Worm (Caenorhabditis elegans) whole organism, late embryonic: ENCODE results near the gene pqn-96.

Experiments
- C08G9.2 ChIP-seq: sonication (generic microtip); optimal IDR thresholded peaks from 2 replicates; lab custom pipeline; 2016; ENCODE audit warnings: mild to moderate bottlenecking, missing genetic modification characterization, moderate library complexity, missing compliant biosample characterization
- F13H6.1 ChIP-seq: sonication (generic microtip); optimal IDR thresholded peaks from 2 replicates; lab custom pipeline; 2016; ENCODE audit warnings: missing genetic modification characterization, missing compliant biosample characterization
- K02D7.2 ChIP-seq: sonication (generic microtip); optimal IDR thresholded peaks from 2 replicates; lab custom pipeline; 2017; ENCODE audit warnings: mild to moderate bottlenecking, missing genetic modification characterization, missing compliant biosample characterization
- K09A11.1 ChIP-seq: sonication (generic microtip); optimal IDR thresholded peaks from 2 replicates; lab custom pipeline; 2017; ENCODE audit warnings: antibody characterized with exemption, mild to moderate bottlenecking, missing genetic modification characterization, missing compliant biosample characterization; ENCODE audit not compliant: insufficient read depth
- Y22D7AL.16 ChIP-seq: sonication (generic microtip); optimal IDR thresholded peaks from 2 replicates; lab custom pipeline; 2016; ENCODE audit warnings: missing genetic modification characterization, missing compliant biosample characterization
- ama-1 ChIP-seq: fragments of 150-350 bp; optimal IDR thresholded peaks from 2 replicates; lab custom pipeline; 2014
- ceh-18 ChIP-seq: sonication (generic microtip); optimal IDR thresholded peaks from 2 replicates; lab custom pipeline; 2016; ENCODE audit warnings: missing genetic modification characterization, missing compliant biosample characterization
- ceh-19 ChIP-seq: fragments of 200-800 bp; sonication (Bioruptor generic); optimal IDR thresholded peaks from 2 replicates; lab custom pipeline; 2018; ENCODE audit warnings: mild to moderate bottlenecking, missing genetic modification characterization, missing compliant biosample characterization
- ceh-24 ChIP-seq: sonication (generic microtip); optimal IDR thresholded peaks from 2 replicates; lab custom pipeline; 2016; ENCODE audit warnings: mild to moderate bottlenecking, missing genetic modification characterization, missing compliant biosample characterization
- ceh-30 ChIP-seq: fragments of 150-350 bp; optimal IDR thresholded peaks from 2 replicates; lab custom pipeline; 2014; ENCODE audit warnings: missing biosample characterization, missing genetic modification characterization
- ceh-31 ChIP-seq: sonication (generic microtip); optimal IDR thresholded peaks from 2 replicates; lab custom pipeline; 2016; ENCODE audit warnings: missing genetic modification characterization, missing compliant biosample characterization
- ceh-34 ChIP-seq: sonication (generic microtip); optimal IDR thresholded peaks from 2 replicates; lab custom pipeline; 2016; ENCODE audit warnings: mild to moderate bottlenecking, missing genetic modification characterization, missing compliant biosample characterization
- ceh-45 ChIP-seq: fragments of 200-800 bp; sonication (Bioruptor generic); IDR thresholded peaks from 2 replicates; pipeline ENCODE4 v1.3.6; 2022; ENCODE audit warnings: missing genetic modification reagents, missing genetic modification characterization, missing compliant biosample characterization
- ceh-48 ChIP-seq: sonication (generic microtip); optimal IDR thresholded peaks from 2 replicates; lab custom pipeline; 2016; ENCODE audit warnings: missing genetic modification characterization, inconsistent platforms, missing compliant biosample characterization
- ceh-6 ChIP-seq: fragments of 200-800 bp; sonication (Bioruptor generic); optimal IDR thresholded peaks from 2 replicates; lab custom pipeline; 2018; ENCODE audit warnings: mild to moderate bottlenecking, missing genetic modification characterization, missing compliant biosample characterization
- ceh-9 ChIP-seq: sonication (generic microtip); optimal IDR thresholded peaks from 2 replicates; lab custom pipeline; 2016; ENCODE audit warnings: mild to moderate bottlenecking, missing genetic modification characterization, inconsistent platforms, missing compliant biosample characterization
- che-1 ChIP-seq: sonication (generic microtip); optimal IDR thresholded peaks from 2 replicates; lab custom pipeline; 2016; ENCODE audit warnings: mild to moderate bottlenecking, missing genetic modification characterization, missing compliant biosample characterization
- elt-4 ChIP-seq: sonication (generic microtip); optimal IDR thresholded peaks from 2 replicates; lab custom pipeline; 2016; ENCODE audit warnings: missing genetic modification characterization, missing compliant biosample characterization
- ets-4 ChIP-seq: sonication (generic microtip); optimal IDR thresholded peaks from 2 replicates; lab custom pipeline; 2016; ENCODE audit warnings: missing genetic modification characterization, missing compliant biosample characterization
- eyg-1 ChIP-seq: sonication (generic microtip); optimal IDR thresholded peaks from 2 replicates; lab custom pipeline; 2016; ENCODE audit warnings: missing genotype, missing genetic modification characterization, missing compliant biosample characterization
- fax-1 ChIP-seq: sonication (generic microtip); optimal IDR thresholded peaks from 2 replicates; lab custom pipeline; 2016; ENCODE audit warnings: missing genotype, missing genetic modification characterization, missing compliant biosample characterization
- fkh-10 ChIP-seq: fragments of 150-350 bp; optimal IDR thresholded peaks from 2 replicates; lab custom pipeline; 2014; ENCODE audit warnings: missing biosample characterization, missing genetic modification reagents, missing genetic modification characterization
- fkh-6 ChIP-seq: sonication (generic microtip); optimal IDR thresholded peaks from 2 replicates; lab custom pipeline; 2016; ENCODE audit warnings: missing genetic modification characterization, missing compliant biosample characterization
- hlh-30 ChIP-seq: sonication (generic microtip); optimal IDR thresholded peaks from 2 replicates; lab custom pipeline; 2017; ENCODE audit warnings: antibody characterized with exemption, missing genetic modification characterization, missing compliant biosample characterization; ENCODE audit not compliant: insufficient read depth
- lim-6 ChIP-seq: sonication (generic microtip); optimal IDR thresholded peaks from 2 replicates; lab custom pipeline; 2016; ENCODE audit warnings: missing genetic modification characterization, missing compliant biosample characterization
- lin-11 ChIP-seq: fragments of 200-800 bp; sonication (Bioruptor generic); optimal IDR thresholded peaks from 2 replicates; lab custom pipeline; 2018; ENCODE audit warnings: mild to moderate bottlenecking, missing genetic modification characterization, missing compliant biosample characterization
- mec-3 ChIP-seq: sonication (generic microtip); optimal IDR thresholded peaks from 2 replicates; lab custom pipeline; 2016; ENCODE audit warnings: borderline replicate concordance, missing genetic modification characterization, missing compliant biosample characterization
- nfya-1 ChIP-seq: sonication (generic microtip); optimal IDR thresholded peaks from 2 replicates; lab custom pipeline; 2017; ENCODE audit warnings: missing genetic modification characterization, mild to moderate bottlenecking, missing compliant biosample characterization, antibody characterized with exemption, moderate library complexity
- nhr-232 ChIP-seq: sonication (generic microtip); optimal IDR thresholded peaks from 2 replicates; lab custom pipeline; 2016; ENCODE audit warnings: missing genetic modification characterization, missing compliant biosample characterization
- odd-2 ChIP-seq: sonication (generic microtip); optimal IDR thresholded peaks from 2 replicates; lab custom pipeline; 2017; ENCODE audit warnings: antibody characterized with exemption, mild to moderate bottlenecking, missing genetic modification characterization, missing compliant biosample characterization
- pag-3 ChIP-seq: sonication (generic microtip); optimal IDR thresholded peaks from 2 replicates; lab custom pipeline; 2016; ENCODE audit warnings: missing compliant biosample characterization, missing genetic modification characterization, borderline replicate concordance
- pat-9 ChIP-seq: fragments of 200-800 bp; sonication (Bioruptor generic); optimal IDR thresholded peaks from 2 replicates; lab custom pipeline; 2018; ENCODE audit warnings: mild to moderate bottlenecking, missing genetic modification characterization, moderate library complexity, missing compliant biosample characterization
- pha-2 ChIP-seq: sonication (generic microtip); optimal IDR thresholded peaks from 2 replicates; lab custom pipeline; 2017; ENCODE audit warnings: mild to moderate bottlenecking, missing genetic modification characterization, missing compliant biosample characterization
- pqm-1 ChIP-seq: sonication (generic microtip); optimal IDR thresholded peaks from 2 replicates; lab custom pipeline; 2016; ENCODE audit warnings: missing genetic modification characterization, missing compliant biosample characterization
- ref-2 ChIP-seq: sonication (generic microtip); optimal IDR thresholded peaks from 2 replicates; lab custom pipeline; 2016; ENCODE audit warnings: missing genetic modification characterization, missing compliant biosample characterization
- rnt-1 ChIP-seq: sonication (generic microtip); optimal IDR thresholded peaks from 2 replicates; lab custom pipeline; 2016; ENCODE audit warnings: missing genetic modification characterization, missing compliant biosample characterization
- sdc-2 ChIP-seq: sonication (generic microtip); optimal IDR thresholded peaks from 2 replicates; lab custom pipeline; 2016; ENCODE audit warnings: missing genotype, missing genetic modification characterization, missing compliant biosample characterization
- sox-2 ChIP-seq: fragments of 200-800 bp; sonication (Bioruptor generic); IDR thresholded peaks from 2 replicates; pipeline ENCODE4 v1.3.6; 2022; ENCODE audit warnings: missing genetic modification reagents, missing genetic modification characterization, missing compliant biosample characterization
- sox-4 ChIP-seq: sonication (generic microtip); optimal IDR thresholded peaks from 2 replicates; lab custom pipeline; 2017; ENCODE audit warnings: mild to moderate bottlenecking, missing genetic modification characterization, inconsistent platforms, missing compliant biosample characterization
- syd-9 ChIP-seq: sonication (generic microtip); optimal IDR thresholded peaks from 2 replicates; lab custom pipeline; 2016; ENCODE audit warnings: mild to moderate bottlenecking, missing genetic modification characterization, moderate library complexity, missing compliant biosample characterization
- tbx-2 ChIP-seq: sonication (generic microtip); optimal IDR thresholded peaks from 2 replicates; lab custom pipeline; 2016; ENCODE audit warnings: missing genetic modification characterization, missing compliant biosample characterization
- tbx-7 ChIP-seq: sonication (generic microtip); optimal IDR thresholded peaks from 2 replicates; lab custom pipeline; 2016; ENCODE audit warnings: missing genotype, missing genetic modification characterization, missing compliant biosample characterization
- ttx-3 ChIP-seq: sonication (generic microtip); optimal IDR thresholded peaks from 2 replicates; lab custom pipeline; 2016; ENCODE audit warnings: missing genetic modification reagents, missing genetic modification characterization, missing compliant biosample characterization
- unc-3 ChIP-seq, 2 experiments: fragments of 200-800 bp in 1 of 2; sonication (Bioruptor generic) in 1 of 2; sonication (generic microtip) in 1 of 2; conservative IDR thresholded peaks in 1 of 2; optimal IDR thresholded peaks in 1 of 2; 2 replicates each; pipeline versions ENCODE4 v1.3.6 to Lab custom; 2016 to 2022; ENCODE audit warnings: missing compliant biosample characterization in 2 of 2, missing genetic modification characterization in 2 of 2, missing genetic modification reagents in 1 of 2
- ztf-16 ChIP-seq: sonication (generic microtip); optimal IDR thresholded peaks from 2 replicates; lab custom pipeline; 2017; ENCODE audit warnings: missing genetic modification characterization, missing compliant biosample characterization

pqn-96 gene

DNA sequence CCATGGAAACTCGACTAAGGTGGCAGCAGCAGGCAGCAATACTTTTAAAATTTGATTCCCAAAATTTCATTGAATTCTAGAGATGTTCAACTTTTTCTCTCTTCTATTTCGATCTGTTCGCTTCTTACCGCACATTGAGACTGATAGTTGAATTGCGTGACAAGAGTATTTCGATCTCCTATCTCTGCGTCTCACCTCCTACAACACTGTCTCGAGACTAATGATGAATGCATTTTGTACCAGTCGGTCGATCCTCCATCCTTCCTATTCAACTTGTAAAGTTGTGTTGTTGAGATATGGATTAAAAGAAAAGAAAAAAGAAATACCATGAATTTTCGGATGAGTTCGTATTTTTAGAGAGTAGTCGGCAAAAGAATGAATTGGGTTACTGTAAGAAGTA is 12.0 kb upstream of the pqn-96 start:
- TF ChIP-seq pha-2 (tag; lab: Kevin White, UChicago) = no peak
- no peak for TF ChIP-seq syd-9 (tag; lab: Kevin White, UChicago)
- no peak for TF ChIP-seq ceh-45 (GFP tag; lab: Robert Waterston, UW)
- TF ChIP-seq ceh-18 (tag; lab: Kevin White, UChicago) = no peak
- TF ChIP-seq ceh-48 (tag; lab: Kevin White, UChicago) = no peak
- no peak for TF ChIP-seq nhr-232
- no peak for TF ChIP-seq lin-11 (tag; lab: Kevin White, UChicago)
- no peak for TF ChIP-seq ceh-31
- TF ChIP-seq ref-2 (tag; lab: Kevin White, UChicago) = no peak
- no peak for TF ChIP-seq ceh-30 (tag; lab: Kevin White, UChicago)

DNA sequence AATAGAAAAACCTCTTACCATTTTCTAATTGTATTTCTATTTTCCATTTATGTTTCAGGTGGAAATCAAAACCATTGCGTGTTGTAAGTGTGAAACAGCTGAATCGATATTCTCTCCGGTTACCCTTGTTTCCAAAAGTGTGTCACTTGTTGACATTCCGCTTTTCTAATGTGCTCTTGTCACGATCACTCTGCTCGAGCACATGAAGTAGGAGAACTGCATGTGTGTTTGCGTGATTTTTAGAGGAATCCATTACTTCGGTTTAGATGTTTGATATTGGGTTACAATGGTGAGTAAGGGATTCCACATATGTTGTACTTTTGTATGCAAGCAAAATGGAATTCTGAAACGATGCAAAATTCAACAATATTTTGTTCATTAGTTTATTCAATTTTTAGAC is 11.3 kb upstream of the pqn-96 start:
- no peak for TF ChIP-seq ceh-9 (tag; lab: Kevin White, UChicago)
- no peak for TF ChIP-seq elt-4
- TF ChIP-seq ceh-31 = no peak
- no peak for TF ChIP-seq rnt-1 (tag; lab: Kevin White, UChicago)
- no peak for TF ChIP-seq lin-11 (tag; lab: Kevin White, UChicago)
- TF ChIP-seq fkh-6 (tag; lab: Kevin White, UChicago) = no peak
- no peak for TF ChIP-seq tbx-2
- TF ChIP-seq K09A11.1 (tag; lab: Kevin White, UChicago) = no peak
- no peak for TF ChIP-seq ref-2 (tag; lab: Kevin White, UChicago)
- TF ChIP-seq pag-3 (tag; lab: Kevin White, UChicago) = no peak
- TF ChIP-seq nfya-1 (tag; lab: Kevin White, UChicago) = no peak
- TF ChIP-seq sox-2 (GFP tag; lab: Robert Waterston, UW) = no peak

DNA sequence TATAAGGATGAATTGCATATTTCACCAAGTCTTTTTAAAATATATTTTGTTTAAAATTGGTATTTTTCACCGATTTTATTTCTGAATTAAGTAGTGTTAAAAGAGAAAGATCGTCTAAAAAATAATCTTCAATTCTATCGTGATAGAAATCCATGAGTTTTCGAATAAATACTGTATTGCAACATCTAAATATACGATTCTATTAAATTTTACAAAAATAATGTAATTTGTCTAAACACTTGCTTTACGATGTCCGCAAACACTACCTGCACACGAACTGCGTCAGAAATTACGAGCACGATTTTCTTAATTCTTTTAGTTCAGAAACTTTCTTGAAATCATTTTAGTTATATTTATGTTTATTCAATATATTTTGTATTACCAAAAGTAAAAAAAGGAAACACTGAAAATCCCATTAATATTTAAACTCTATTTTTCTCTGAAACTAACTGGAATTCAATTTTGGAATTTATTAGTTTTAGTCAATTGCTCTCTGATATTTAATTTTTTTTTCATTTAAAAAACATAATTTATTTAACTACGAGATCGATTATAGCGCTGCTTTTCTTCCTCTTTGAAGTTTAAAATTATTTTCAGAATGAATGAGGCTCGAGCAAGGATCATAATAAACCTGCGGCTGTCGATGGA is 10.1 kb upstream of the pqn-96 start, which contains the start of gene mrpl-32:
TSS of gene mrpl-32 (plus strand) at position 598 of the 648 bp plus-strand sequence.
- TF ChIP-seq ztf-16 (tag; lab: Kevin White, UChicago) (no peak), unc-3 (GFP tag; conservative IDR thresholded peaks at IDR 0.05; lab: Robert Waterston, UW) (no peak), unc-3 (tag; optimal IDR thresholded peaks at IDR 0.05; lab: Kevin White, UChicago) (no peak), syd-9 (tag; lab: Kevin White, UChicago) (no peak), nfya-1 (tag; lab: Kevin White, UChicago) (no peak), lim-6 (no peak), ets-4 (tag; lab: Kevin White, UChicago) (no peak), nhr-232 (no peak), pqm-1 (no peak), sox-4 (tag; lab: Kevin White, UChicago) (no peak), hlh-30 (no peak), eyg-1 (tag; lab: Kevin White, UChicago) (no peak), ceh-24 (tag; lab: Kevin White, UChicago) (no peak), odd-2 (tag; lab: Kevin White, UChicago) (no peak), ceh-6 (no peak), mec-3 (no peak), che-1 (tag; lab: Kevin White, UChicago) (no peak), ttx-3 (tag; lab: Kevin White, UChicago) (no peak), ceh-31 (no peak), ama-1 (lab: Kevin White, UChicago) (no peak), K09A11.1 (tag; lab: Kevin White, UChicago) (no peak)
- TF ChIP-seq, all 69 proteins: peak for 0

DNA sequence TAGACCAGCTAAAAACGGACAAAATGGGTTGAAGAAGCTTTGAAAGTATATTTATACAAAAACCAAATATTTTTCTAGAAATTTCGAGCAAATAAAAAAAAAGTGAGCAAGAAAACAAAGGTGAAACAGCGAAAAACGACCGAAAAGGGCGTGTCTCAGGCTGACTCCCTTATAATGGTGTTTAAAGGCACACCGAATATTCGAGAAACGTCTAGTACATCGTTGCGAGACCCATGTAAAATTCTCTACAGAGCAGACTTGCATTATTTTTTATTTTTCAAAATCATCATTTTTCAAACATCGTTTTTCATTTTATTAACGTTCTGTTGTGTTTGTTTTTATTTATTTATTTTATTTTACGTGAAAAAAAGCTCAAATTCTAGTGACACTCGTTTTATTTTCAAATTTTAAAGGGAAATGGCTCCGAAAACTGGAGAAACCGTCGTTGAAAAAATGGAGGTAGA is 7.8 kb upstream of the pqn-96 start, which contains the start of gene rpn-3:
TSS of gene rpn-3 (plus strand) at position 414 of the 464 bp plus-strand sequence.
- TF ChIP-seq rnt-1 (tag; lab: Kevin White, UChicago) (peak; percentile 73), lim-6 (no peak), F13H6.1 (tag; lab: Kevin White, UChicago) (peak; percentile 22), che-1 (tag; lab: Kevin White, UChicago) (no peak), pha-2 (tag; lab: Kevin White, UChicago) (no peak), pat-9 (tag; lab: Kevin White, UChicago) (no peak), ceh-19 (GFP tag; lab: Kevin White, UChicago) (peak; percentile 44), tbx-7 (tag; lab: Kevin White, UChicago) (no peak), Y22D7AL.16 (tag; lab: Kevin White, UChicago) (no peak), ceh-6 (peak; percentile 16), fax-1 (tag; lab: Kevin White, UChicago) (no peak), ceh-34 (tag; lab: Kevin White, UChicago) (peak; percentile 84), fkh-10 (GFP tag; lab: Kevin White, UChicago) (no peak), pqm-1 (peak; percentile 7), C08G9.2 (tag; lab: Kevin White, UChicago) (no peak), sdc-2 (tag; lab: Kevin White, UChicago) (peak; percentile 3), odd-2 (tag; lab: Kevin White, UChicago) (no peak), fkh-6 (tag; lab: Kevin White, UChicago) (no peak), K02D7.2 (tag; lab: Kevin White, UChicago) (no peak)
